Worm (Caenorhabditis elegans): ENCODE results near the gene larp-1.

Gene larp-1

DNA sequence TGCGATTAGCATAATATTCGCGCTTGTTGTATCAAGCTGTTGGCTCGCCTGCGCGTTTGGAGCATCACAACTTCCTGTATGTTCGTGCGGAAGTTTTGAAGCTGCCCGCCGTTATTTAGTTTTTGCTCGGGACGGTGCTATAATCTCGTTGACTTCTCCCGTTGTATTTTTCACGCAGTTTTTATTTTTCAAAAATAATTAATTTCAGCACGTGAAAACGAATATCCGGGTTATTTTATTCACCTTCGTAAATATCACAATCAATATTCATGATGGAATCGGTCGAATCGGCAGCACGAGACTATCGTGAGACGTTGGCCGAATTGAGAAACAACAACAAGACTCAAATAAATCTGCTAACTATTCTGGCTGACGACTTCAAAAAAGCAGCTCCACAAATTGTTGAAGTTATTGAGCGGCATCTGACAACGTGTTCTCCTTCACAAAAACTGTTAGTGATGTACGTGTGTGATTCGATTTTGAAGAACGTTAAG lies 7.7 kb upstream of the larp-1 start (continued):
- no peak; the same call in none of the 2 replicates for TF ChIP-seq B0336.3 (GFP tag; IDR thresholded peaks at IDR 0.05)
- peak; percentile 51; the same call in 1 of the 2 replicates for TF ChIP-seq ekl-4 (GFP tag; IDR thresholded peaks at IDR 0.05)
- TF ChIP-seq ztf-22 (GFP tag; optimal IDR thresholded peaks at IDR 0.05) = no peak
- peak; percentile 48 for TF ChIP-seq athp-1 (tag; optimal IDR thresholded peaks at IDR 0.05)
- TF ChIP-seq let-607 (tag; optimal IDR thresholded peaks at IDR 0.05) = peak in 1 of 2 experiments; percentile 21
- TF ChIP-seq snpc-4 (GFP tag; optimal IDR thresholded peaks at IDR 0.05) = no peak
- peak in 2 of 4 experiments; percentile 26 to 43 for TF ChIP-seq snpc-4 (tag; optimal IDR thresholded peaks at IDR 0.05)
- TF ChIP-seq F52B5.7 (tag; optimal IDR thresholded peaks at IDR 0.05) = peak; percentile 64
- TF ChIP-seq cebp-1 (GFP tag; IDR thresholded peaks at IDR 0.05) = no peak
- peak; percentile 49 for TF ChIP-seq cebp-1 (tag; optimal IDR thresholded peaks at IDR 0.05)
- peak; percentile 57 for TF ChIP-seq rcor-1 (GFP tag; IDR thresholded peaks at IDR 0.05)
- 0 out of 2 replicates have a peak, but pooled peaks have one; percentile 4 for TF ChIP-seq nhr-120 (GFP tag; IDR thresholded peaks at IDR 0.05)
- TF ChIP-seq atf-7 (tag; optimal IDR thresholded peaks at IDR 0.05) = peak; percentile 27
- no peak for TF ChIP-seq C06A6.2 (GFP tag; conservative IDR thresholded peaks at IDR 0.05)
- no peak for TF ChIP-seq attf-5 (GFP tag; optimal IDR thresholded peaks at IDR 0.05)
- TF ChIP-seq aptf-2 (GFP tag; conservative IDR thresholded peaks at IDR 0.05) = no peak
- no peak; the same call in 1 of the 2 replicates for TF ChIP-seq hsf-1 (GFP tag; IDR thresholded peaks at IDR 0.05)
- no peak for TF ChIP-seq madf-3 (GFP tag; IDR thresholded peaks at IDR 0.05)
- TF ChIP-seq bed-1 (GFP tag; IDR thresholded peaks at IDR 0.05) = no peak
- TF ChIP-seq lin-54 (GFP tag; optimal IDR thresholded peaks at IDR 0.05) = peak; percentile 52
- TF ChIP-seq lin-26 (GFP tag; IDR thresholded peaks at IDR 0.05) = no peak
- TF ChIP-seq hmg-20 (GFP tag; IDR thresholded peaks at IDR 0.05) = 0 out of 2 replicates have a peak, but pooled peaks have one; percentile 5
- TF ChIP-seq F23B12.7 (tag; optimal IDR thresholded peaks at IDR 0.05; ENCODE audit: insufficient read depth) = no peak
- TF ChIP-seq B0019.2 (GFP tag; conservative IDR thresholded peaks at IDR 0.05) = no peak
- TF ChIP-seq nhr-27 (tag; optimal IDR thresholded peaks at IDR 0.05) = no peak
- no peak for TF ChIP-seq ceh-27 (GFP tag; optimal IDR thresholded peaks at IDR 0.05)
- TF ChIP-seq madf-10 (tag; optimal IDR thresholded peaks at IDR 0.05) = peak; percentile 43
- no peak for TF ChIP-seq akir-1 (GFP tag; optimal IDR thresholded peaks at IDR 0.05)
- peak; percentile 7 for TF ChIP-seq gei-17 (GFP tag; optimal IDR thresholded peaks at IDR 0.05)
- TF ChIP-seq ztf-28 (GFP tag; IDR thresholded peaks at IDR 0.05) = 0 out of 2 replicates have a peak, but pooled peaks have one; percentile 19
- no peak for TF ChIP-seq dpl-1 (GFP tag; optimal IDR thresholded peaks at IDR 0.05)
- TF ChIP-seq let-526 (GFP tag; IDR thresholded peaks at IDR 0.05) = no peak
- no peak for TF ChIP-seq zfh-2 (GFP tag; conservative IDR thresholded peaks at IDR 0.05)
- no peak for TF ChIP-seq F57C9.4 (tag; optimal IDR thresholded peaks at IDR 0.05)
- no peak for TF ChIP-seq nfya-2 (GFP tag; IDR thresholded peaks at IDR 0.05)
- peak; percentile 48 for TF ChIP-seq tbp1 (GFP tag; optimal IDR thresholded peaks at IDR 0.05)
- TF ChIP-seq D2030.7 (GFP tag; IDR thresholded peaks at IDR 0.05) = peak; percentile 55
- TF ChIP-seq ceh-40 (GFP tag; IDR thresholded peaks at IDR 0.05) = 0 out of 2 replicates have a peak, but pooled peaks have one; percentile 16
- peak; percentile 9 for TF ChIP-seq nhr-80 (tag; optimal IDR thresholded peaks at IDR 0.05)
- peak; percentile 23 for TF ChIP-seq die-1 (tag; optimal IDR thresholded peaks at IDR 0.05)
- TF ChIP-seq dpff-1 (tag; optimal IDR thresholded peaks at IDR 0.05) = no peak
- no peak for TF ChIP-seq K12H6.12 (tag; optimal IDR thresholded peaks at IDR 0.05)
- no peak for TF ChIP-seq snpc-1.1 (tag; optimal IDR thresholded peaks at IDR 0.05; ENCODE audit: insufficient read depth)
- no peak for TF ChIP-seq F37B4.10 (GFP tag; IDR thresholded peaks at IDR 0.05)
- peak; percentile 55; the same call in 1 of the 2 replicates for TF ChIP-seq lir-1 (GFP tag; conservative IDR thresholded peaks at IDR 0.05)
- TF ChIP-seq hlh-26 (GFP tag; conservative IDR thresholded peaks at IDR 0.05) = no peak
- no peak for TF ChIP-seq fkh-3 (tag; optimal IDR thresholded peaks at IDR 0.05)
- no peak for TF ChIP-seq lag-1 (GFP tag; IDR thresholded peaks at IDR 0.05)
- no peak for TF ChIP-seq sea-2 (GFP tag; IDR thresholded peaks at IDR 0.05)
